Worm (Caenorhabditis elegans): Measurements from ENCODE around the gene R52.4.

- TF ChIP-seq nhr-27 (tag; optimal IDR thresholded peaks at IDR 0.05) (no peak), rec-8 (tag; optimal IDR thresholded peaks at IDR 0.05) (no peak), egrh-3 (GFP tag; IDR thresholded peaks at IDR 0.05) (no peak)
Observed at ce11 chrII:2150485-2150985, 42.3 kb upstream of the R52.4 start, which contains the start of the genes C40A11.7 and C40A11.8.

Measured in whole organism, young adult.